Fruit fly (Drosophila melanogaster) Kc167 (cell line): ENCODE measurements around the gene GstD5.

Source experiments
- Myc ChIP-seq: fragments of >200 bp; optimal IDR thresholded peaks from 2 replicates; lab custom pipeline; 2017; ENCODE audit warnings: missing external identifiers
- Sin3A ChIP-seq: fragments of >200 bp; optimal IDR thresholded peaks from 2 replicates; lab custom pipeline; 2018; ENCODE audit warnings: missing external identifiers
- h ChIP-seq: fragments of >200 bp; optimal IDR thresholded peaks from 3 replicates; lab custom pipeline; 2018; ENCODE audit warnings: missing external identifiers
- insv ChIP-seq: fragments of >200 bp; optimal IDR thresholded peaks from 3 replicates; lab custom pipeline; 2018; ENCODE audit warnings: missing external identifiers
- psq ChIP-seq: fragments of >200 bp; optimal IDR thresholded peaks from 2 replicates; lab custom pipeline; 2017; ENCODE audit warnings: missing external identifiers
- ttk ChIP-seq: sonication (Bioruptor generic); optimal IDR thresholded peaks from 2 replicates; lab custom pipeline; 2017; ENCODE audit warnings: missing external identifiers

The GstD5 gene

DNA sequence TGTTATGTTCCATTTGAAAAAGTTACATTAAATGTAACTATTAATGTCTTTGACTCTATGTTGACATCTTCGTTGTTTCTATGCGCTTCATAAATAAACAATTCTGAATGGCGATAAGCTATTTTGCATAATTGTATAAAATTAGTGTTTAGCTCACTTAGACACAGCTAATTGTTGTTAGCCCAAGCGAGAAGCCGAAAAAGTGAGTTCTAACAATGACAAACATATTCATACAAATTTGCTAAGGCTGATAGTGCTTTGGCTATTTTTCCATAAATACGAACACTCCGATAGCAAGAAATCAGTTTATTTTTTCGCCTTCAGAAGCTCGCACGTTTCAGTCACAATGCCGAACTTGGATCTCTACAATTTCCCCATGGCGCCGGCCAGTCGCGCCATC lies 2.7 kb downstream of the GstD5 start, which contains the start of gene GstD7:
Gene GstD7 (plus strand): TSS at position 301 of the 400 bp plus-strand sequence.
- TF ChIP-seq h (lab: Kevin White, UChicago) = no peak
- no peak for TF ChIP-seq insv
- no peak for TF ChIP-seq ttk (lab: Kevin White, UChicago)
- TF ChIP-seq psq = no peak
- no peak for TF ChIP-seq Sin3A (lab: Kevin White, UChicago)
- TF ChIP-seq Myc (lab: Kevin White, UChicago) = no peak

DNA sequence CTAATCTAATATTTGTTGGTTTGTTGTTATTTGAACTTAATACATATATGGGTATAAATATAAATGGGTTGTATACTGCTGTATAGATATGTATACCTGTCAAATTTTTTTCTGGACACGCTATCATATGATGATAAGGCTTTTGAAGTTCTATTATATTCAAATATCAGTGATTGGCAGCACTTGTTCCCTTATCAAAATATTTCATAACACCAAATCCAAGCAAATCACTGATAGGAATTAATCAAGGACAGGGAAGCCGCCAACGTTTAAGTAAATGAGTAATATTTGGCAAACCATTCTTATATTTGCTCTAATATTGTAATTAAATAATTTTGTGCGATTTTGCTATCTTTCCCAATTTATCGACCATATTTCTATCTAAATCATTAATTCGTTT lies 3.7 kb downstream of the GstD5 start:
- TF ChIP-seq Sin3A (lab: Kevin White, UChicago) (no peak), insv (no peak), ttk (lab: Kevin White, UChicago) (no peak), Myc (lab: Kevin White, UChicago) (no peak), psq (no peak), h (lab: Kevin White, UChicago) (no peak)

DNA sequence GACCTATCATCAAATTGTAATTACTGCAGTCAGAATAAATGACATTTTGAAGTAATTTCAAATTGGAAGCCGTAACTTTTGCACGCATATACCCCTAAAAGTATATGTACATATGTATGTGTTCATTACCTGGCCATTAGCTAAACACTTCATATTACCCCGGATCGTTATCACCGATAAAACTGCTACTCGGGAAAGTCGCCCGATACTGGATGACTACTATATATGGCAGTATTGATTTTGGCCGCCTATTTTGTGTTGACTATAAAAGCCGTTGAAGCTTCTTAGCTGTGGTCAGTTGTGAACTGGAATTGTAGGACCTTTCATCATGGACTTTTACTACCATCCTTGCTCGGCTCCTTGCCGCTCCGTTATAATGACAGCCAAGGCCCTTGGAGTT lies 4.2 kb downstream of the GstD5 start, which contains the start of gene GstD8:
Gene GstD8 (plus strand): TSS at position 301 of the 400 bp plus-strand sequence.
- no peak for TF ChIP-seq insv

DNA sequence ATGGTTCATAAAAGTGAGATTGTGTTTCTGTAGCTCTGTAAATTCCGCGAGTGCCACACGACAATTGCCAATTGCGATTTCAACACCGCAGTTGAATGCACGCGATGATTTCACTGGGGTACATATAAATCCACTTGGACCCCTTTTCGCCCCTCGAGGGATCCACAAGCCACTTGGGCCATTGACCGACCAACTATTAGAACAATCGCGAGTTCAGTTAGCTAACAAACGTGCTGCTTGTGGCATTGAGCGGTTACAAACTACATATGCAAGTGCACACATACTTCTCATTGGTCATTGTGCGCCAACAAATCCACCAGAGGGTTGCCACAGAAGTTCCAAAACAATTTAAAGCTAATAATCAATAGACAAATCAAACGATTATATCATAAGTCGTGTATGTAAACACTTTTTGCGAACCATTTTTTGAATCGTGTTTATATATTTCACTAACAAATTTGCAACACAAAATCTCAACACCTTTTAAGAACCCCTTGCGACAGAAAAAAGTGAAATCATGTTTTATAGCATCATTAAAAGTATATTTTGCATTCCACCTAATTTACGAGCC lies 5.7 kb downstream of the GstD5 start:
- TF ChIP-seq h (lab: Kevin White, UChicago) (no peak), Myc (lab: Kevin White, UChicago) (no peak), psq (no peak), insv (no peak), ttk (lab: Kevin White, UChicago) (no peak), Sin3A (lab: Kevin White, UChicago) (no peak)

DNA sequence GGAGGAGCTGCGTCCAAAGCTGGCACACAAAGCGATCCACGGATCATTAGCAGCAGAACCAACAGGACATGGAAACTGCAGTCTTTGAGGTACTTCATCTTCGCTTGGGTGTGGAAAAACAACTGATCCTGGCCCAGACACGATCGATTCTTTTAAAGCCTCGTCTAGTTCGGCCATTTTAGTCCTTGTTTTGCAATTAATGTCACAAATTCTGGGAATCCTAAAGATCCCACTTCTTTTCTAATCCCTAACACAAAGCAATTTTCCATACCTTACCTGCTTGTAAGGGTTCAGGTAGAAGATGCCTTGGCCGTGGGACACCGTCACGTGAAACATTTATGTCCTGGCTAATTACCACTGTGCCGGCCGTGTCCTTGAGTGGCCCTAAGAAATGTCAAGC lies 7.0 kb downstream of the GstD5 start, which contains the start of gene CG10035:
Gene CG10035 (minus strand): TSS at position 129 of the 400 bp plus-strand sequence.
- no peak for TF ChIP-seq psq
- TF ChIP-seq ttk (lab: Kevin White, UChicago) = no peak
- no peak for TF ChIP-seq insv
- TF ChIP-seq Myc (lab: Kevin White, UChicago) = no peak
- no peak for TF ChIP-seq Sin3A (lab: Kevin White, UChicago)
- no peak for TF ChIP-seq h (lab: Kevin White, UChicago)

DNA sequence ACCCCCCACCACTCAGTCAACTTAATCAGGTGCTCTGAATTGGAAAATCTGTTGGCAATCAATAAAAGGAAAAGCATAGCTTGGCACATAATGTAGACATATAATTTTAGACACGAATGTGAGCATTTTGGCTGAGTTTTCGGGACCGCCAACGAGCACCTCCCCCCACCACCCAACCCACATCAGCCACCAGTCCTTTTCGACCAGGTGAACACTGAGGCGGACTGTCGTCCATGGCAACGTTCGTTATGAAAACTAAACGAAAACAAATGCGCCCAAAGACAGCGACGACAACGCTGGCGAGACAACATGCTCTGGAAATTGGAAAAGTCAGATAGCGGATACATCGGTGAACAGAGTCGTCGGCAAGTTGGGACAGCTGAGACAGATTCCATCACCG lies 7.5 kb downstream of the GstD5 start, which contains the start of gene GstD11:
Gene GstD11 (plus strand): TSS at position 301 of the 400 bp plus-strand sequence.
- TF ChIP-seq Sin3A (lab: Kevin White, UChicago) = no peak

- TF ChIP-seq psq (no peak), h (lab: Kevin White, UChicago) (no peak), insv (no peak), ttk (lab: Kevin White, UChicago) (no peak), Sin3A (lab: Kevin White, UChicago) (no peak), Myc (lab: Kevin White, UChicago) (no peak)
Measured at dm6 chr3R:12383784-12384183, 8.3 kb downstream of the GstD5 start.

DNA sequence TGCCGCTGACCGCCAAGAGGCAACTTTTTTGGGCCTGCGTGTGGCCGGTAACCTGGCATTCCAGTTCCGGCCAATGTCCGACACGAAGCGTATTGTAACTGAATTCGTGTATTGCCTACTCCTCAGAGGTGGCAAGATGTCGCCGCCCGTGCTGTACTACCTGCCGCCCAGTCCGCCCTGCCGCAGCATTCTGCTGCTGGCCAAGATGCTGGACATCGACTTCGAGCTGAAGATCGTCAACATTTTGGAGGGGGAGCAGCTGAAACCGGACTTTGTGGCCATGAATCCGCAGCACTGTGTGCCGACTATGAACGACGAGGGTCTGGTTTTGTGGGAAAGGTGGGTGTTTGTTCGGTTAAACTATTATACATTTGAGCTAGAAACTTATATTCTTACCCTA lies 8.7 kb downstream of the GstD5 start:
- no peak for TF ChIP-seq h (lab: Kevin White, UChicago)
- TF ChIP-seq insv = no peak
- TF ChIP-seq psq = no peak
- TF ChIP-seq Myc (lab: Kevin White, UChicago) = no peak
- no peak for TF ChIP-seq ttk (lab: Kevin White, UChicago)
- TF ChIP-seq Sin3A (lab: Kevin White, UChicago) = no peak

- TF ChIP-seq Myc (lab: Kevin White, UChicago) (no peak), h (lab: Kevin White, UChicago) (no peak), ttk (lab: Kevin White, UChicago) (no peak), insv (no peak)
Measured at dm6 chr3R:12385949-12386348, 10.4 kb downstream of the GstD5 start, which contains the start of gene Sol1. TSS of gene Sol1 (plus strand) at chr3R:12386249.

- TF ChIP-seq ttk (lab: Kevin White, UChicago) (no peak), insv (no peak), psq (no peak), Sin3A (lab: Kevin White, UChicago) (no peak), h (lab: Kevin White, UChicago) (no peak), Myc (lab: Kevin White, UChicago) (no peak)
Measured at dm6 chr3R:12386965-12387364, 11.4 kb downstream of the GstD5 start, which contains the start of gene CG33098. TSS of gene CG33098 (plus strand) at chr3R:12387188.

- TF ChIP-seq Sin3A (lab: Kevin White, UChicago) = no peak
- no peak for TF ChIP-seq ttk (lab: Kevin White, UChicago)
- no peak for TF ChIP-seq psq
- no peak for TF ChIP-seq Myc (lab: Kevin White, UChicago)
- no peak for TF ChIP-seq insv
- no peak for TF ChIP-seq h (lab: Kevin White, UChicago)
Measured at dm6 chr3R:12395880-12396279, 20.3 kb downstream of the GstD5 start, which contains the start of the genes CG10096 and CG10097. TSS of gene CG10096 (minus strand) at chr3R:12395980. TSS of gene CG10097 (minus strand) at chr3R:12395980.

- no peak for TF ChIP-seq Myc (lab: Kevin White, UChicago)
- no peak for TF ChIP-seq h (lab: Kevin White, UChicago)
- no peak for TF ChIP-seq insv
- no peak for TF ChIP-seq ttk (lab: Kevin White, UChicago)
- TF ChIP-seq psq = no peak
Measured at dm6 chr3R:12398054-12398453, 22.5 kb downstream of the GstD5 start.

dm6 chr3R:12398620-12399247 lies 23.2 kb downstream of the GstD5 start, which contains the start of gene Cyp9f3:
TSS of gene Cyp9f3 (minus strand) at chr3R:12398929.
- TF ChIP-seq Myc (lab: Kevin White, UChicago) (no peak), Sin3A (lab: Kevin White, UChicago) (no peak), h (lab: Kevin White, UChicago) (no peak), insv (no peak), psq (no peak), ttk (lab: Kevin White, UChicago) (no peak)
